Worm (Caenorhabditis elegans) whole organism, late embryonic: Measurements from ENCODE around the gene his-40.

Experiments used
- C08G9.2 ChIP-seq: sonication (generic microtip); optimal IDR thresholded peaks from 2 replicates; lab custom pipeline; 2016; ENCODE audit warnings: mild to moderate bottlenecking, missing genetic modification characterization, moderate library complexity, missing compliant biosample characterization
- F13H6.1 ChIP-seq: sonication (generic microtip); optimal IDR thresholded peaks from 2 replicates; lab custom pipeline; 2016; ENCODE audit warnings: missing genetic modification characterization, missing compliant biosample characterization
- T23F11.4 ChIP-seq: fragments of 200-800 bp; sonication (Bioruptor generic); optimal IDR thresholded peaks from 2 replicates; lab custom pipeline; 2018; ENCODE audit warnings: mild to moderate bottlenecking, missing genetic modification characterization, missing compliant biosample characterization
- ahr-1 ChIP-seq: sonication (generic microtip); optimal IDR thresholded peaks from 2 replicates; lab custom pipeline; 2016; ENCODE audit warnings: missing genetic modification characterization, missing compliant biosample characterization
- ama-1 ChIP-seq: fragments of 150-350 bp; optimal IDR thresholded peaks from 2 replicates; lab custom pipeline; 2014
- ceh-14 ChIP-seq: sonication (generic microtip); optimal IDR thresholded peaks from 2 replicates; lab custom pipeline; 2016; ENCODE audit warnings: missing genotype, missing genetic modification characterization, missing compliant biosample characterization
- ceh-18 ChIP-seq: sonication (generic microtip); optimal IDR thresholded peaks from 2 replicates; lab custom pipeline; 2016; ENCODE audit warnings: missing genetic modification characterization, missing compliant biosample characterization
- ceh-19 ChIP-seq: fragments of 200-800 bp; sonication (Bioruptor generic); optimal IDR thresholded peaks from 2 replicates; lab custom pipeline; 2018; ENCODE audit warnings: mild to moderate bottlenecking, missing genetic modification characterization, missing compliant biosample characterization
- ceh-24 ChIP-seq: sonication (generic microtip); optimal IDR thresholded peaks from 2 replicates; lab custom pipeline; 2016; ENCODE audit warnings: mild to moderate bottlenecking, missing genetic modification characterization, missing compliant biosample characterization
- ceh-30 ChIP-seq: fragments of 150-350 bp; optimal IDR thresholded peaks from 2 replicates; lab custom pipeline; 2014; ENCODE audit warnings: missing biosample characterization, missing genetic modification characterization
- ceh-31 ChIP-seq: sonication (generic microtip); optimal IDR thresholded peaks from 2 replicates; lab custom pipeline; 2016; ENCODE audit warnings: missing genetic modification characterization, missing compliant biosample characterization
- ceh-34 ChIP-seq: sonication (generic microtip); optimal IDR thresholded peaks from 2 replicates; lab custom pipeline; 2016; ENCODE audit warnings: mild to moderate bottlenecking, missing genetic modification characterization, missing compliant biosample characterization
- ceh-48 ChIP-seq: sonication (generic microtip); optimal IDR thresholded peaks from 2 replicates; lab custom pipeline; 2016; ENCODE audit warnings: missing genetic modification characterization, inconsistent platforms, missing compliant biosample characterization
- ceh-9 ChIP-seq: sonication (generic microtip); optimal IDR thresholded peaks from 2 replicates; lab custom pipeline; 2016; ENCODE audit warnings: mild to moderate bottlenecking, missing genetic modification characterization, inconsistent platforms, missing compliant biosample characterization
- dmd-4 ChIP-seq: sonication (generic microtip); optimal IDR thresholded peaks from 2 replicates; lab custom pipeline; 2016; ENCODE audit warnings: borderline replicate concordance, missing genetic modification characterization, missing compliant biosample characterization
- elt-2 ChIP-seq: sonication (generic microtip); optimal IDR thresholded peaks from 2 replicates; lab custom pipeline; 2016; ENCODE audit warnings: missing genetic modification reagents, missing genetic modification characterization, missing compliant biosample characterization
- elt-4 ChIP-seq: sonication (generic microtip); optimal IDR thresholded peaks from 2 replicates; lab custom pipeline; 2016; ENCODE audit warnings: missing genetic modification characterization, missing compliant biosample characterization
- ets-4 ChIP-seq: sonication (generic microtip); optimal IDR thresholded peaks from 2 replicates; lab custom pipeline; 2016; ENCODE audit warnings: missing genetic modification characterization, missing compliant biosample characterization
- fkh-10 ChIP-seq: fragments of 150-350 bp; optimal IDR thresholded peaks from 2 replicates; lab custom pipeline; 2014; ENCODE audit warnings: missing biosample characterization, missing genetic modification reagents, missing genetic modification characterization
- fkh-6 ChIP-seq: sonication (generic microtip); optimal IDR thresholded peaks from 2 replicates; lab custom pipeline; 2016; ENCODE audit warnings: missing genetic modification characterization, missing compliant biosample characterization
- hlh-13 ChIP-seq: fragments of 200-800 bp; sonication (Bioruptor generic); optimal IDR thresholded peaks from 2 replicates; lab custom pipeline; 2018; ENCODE audit warnings: mild to moderate bottlenecking, missing genetic modification characterization, missing compliant biosample characterization
- hlh-30 ChIP-seq: sonication (generic microtip); optimal IDR thresholded peaks from 2 replicates; lab custom pipeline; 2017; ENCODE audit warnings: antibody characterized with exemption, missing genetic modification characterization, missing compliant biosample characterization; ENCODE audit not compliant: insufficient read depth
- hlh-6 ChIP-seq: sonication (generic microtip); optimal IDR thresholded peaks from 2 replicates; lab custom pipeline; 2016; ENCODE audit warnings: missing genotype, missing genetic modification characterization, missing compliant biosample characterization
- hlh-8 ChIP-seq: sonication (generic microtip); optimal IDR thresholded peaks from 2 replicates; lab custom pipeline; 2016; ENCODE audit warnings: missing genotype, missing genetic modification characterization, missing compliant biosample characterization
- lim-6 ChIP-seq: sonication (generic microtip); optimal IDR thresholded peaks from 2 replicates; lab custom pipeline; 2016; ENCODE audit warnings: missing genetic modification characterization, missing compliant biosample characterization
- lin-11 ChIP-seq: fragments of 200-800 bp; sonication (Bioruptor generic); optimal IDR thresholded peaks from 2 replicates; lab custom pipeline; 2018; ENCODE audit warnings: mild to moderate bottlenecking, missing genetic modification characterization, missing compliant biosample characterization
- madf-2 ChIP-seq: sonication (generic microtip); optimal IDR thresholded peaks from 2 replicates; lab custom pipeline; 2017; ENCODE audit warnings: missing genetic modification characterization, missing compliant biosample characterization
- nfya-1 ChIP-seq: sonication (generic microtip); optimal IDR thresholded peaks from 2 replicates; lab custom pipeline; 2017; ENCODE audit warnings: missing genetic modification characterization, mild to moderate bottlenecking, missing compliant biosample characterization, antibody characterized with exemption, moderate library complexity
- odd-2 ChIP-seq: sonication (generic microtip); optimal IDR thresholded peaks from 2 replicates; lab custom pipeline; 2017; ENCODE audit warnings: antibody characterized with exemption, mild to moderate bottlenecking, missing genetic modification characterization, missing compliant biosample characterization
- pat-9 ChIP-seq: fragments of 200-800 bp; sonication (Bioruptor generic); optimal IDR thresholded peaks from 2 replicates; lab custom pipeline; 2018; ENCODE audit warnings: mild to moderate bottlenecking, missing genetic modification characterization, moderate library complexity, missing compliant biosample characterization
- pax-1 ChIP-seq: fragments of 150-350 bp; optimal IDR thresholded peaks from 2 replicates; lab custom pipeline; 2014; ENCODE audit warnings: missing biosample characterization, missing genetic modification characterization
- pqm-1 ChIP-seq: sonication (generic microtip); optimal IDR thresholded peaks from 2 replicates; lab custom pipeline; 2016; ENCODE audit warnings: missing genetic modification characterization, missing compliant biosample characterization
- pros-1 ChIP-seq: fragments of 150-350 bp; optimal IDR thresholded peaks from 2 replicates; lab custom pipeline; 2014; ENCODE audit warnings: missing biosample characterization, missing genetic modification reagents, missing genetic modification characterization
- ref-2 ChIP-seq: sonication (generic microtip); optimal IDR thresholded peaks from 2 replicates; lab custom pipeline; 2016; ENCODE audit warnings: missing genetic modification characterization, missing compliant biosample characterization
- sdc-2 ChIP-seq: sonication (generic microtip); optimal IDR thresholded peaks from 2 replicates; lab custom pipeline; 2016; ENCODE audit warnings: missing genotype, missing genetic modification characterization, missing compliant biosample characterization
- sox-2 ChIP-seq: fragments of 200-800 bp; sonication (Bioruptor generic); IDR thresholded peaks from 2 replicates; pipeline ENCODE4 v1.3.6; 2022; ENCODE audit warnings: missing genetic modification reagents, missing genetic modification characterization, missing compliant biosample characterization
- tbx-2 ChIP-seq: sonication (generic microtip); optimal IDR thresholded peaks from 2 replicates; lab custom pipeline; 2016; ENCODE audit warnings: missing genetic modification characterization, missing compliant biosample characterization
- tbx-7 ChIP-seq: sonication (generic microtip); optimal IDR thresholded peaks from 2 replicates; lab custom pipeline; 2016; ENCODE audit warnings: missing genotype, missing genetic modification characterization, missing compliant biosample characterization
- ttx-3 ChIP-seq: sonication (generic microtip); optimal IDR thresholded peaks from 2 replicates; lab custom pipeline; 2016; ENCODE audit warnings: missing genetic modification reagents, missing genetic modification characterization, missing compliant biosample characterization
- unc-42 ChIP-seq: sonication (generic microtip); optimal IDR thresholded peaks from 2 replicates; lab custom pipeline; 2016; ENCODE audit warnings: missing genotype, missing genetic modification characterization, missing compliant biosample characterization
- unc-55 ChIP-seq: sonication (generic microtip); optimal IDR thresholded peaks from 2 replicates; lab custom pipeline; 2017; ENCODE audit warnings: missing biosample characterization, missing genetic modification reagents, missing genetic modification characterization
- unc-86 ChIP-seq: sonication (generic microtip); optimal IDR thresholded peaks from 2 replicates; lab custom pipeline; 2016; ENCODE audit warnings: missing genetic modification characterization, missing compliant biosample characterization
- zip-5 ChIP-seq: sonication (generic microtip); optimal IDR thresholded peaks from 2 replicates; lab custom pipeline; 2016; ENCODE audit warnings: missing genetic modification characterization, missing compliant biosample characterization
- ztf-16 ChIP-seq: sonication (generic microtip); optimal IDR thresholded peaks from 2 replicates; lab custom pipeline; 2017; ENCODE audit warnings: missing genetic modification characterization, missing compliant biosample characterization

Gene his-40

ce11 chrX:7328065-7328564 is 18.2 kb downstream of the his-40 start:
- TF ChIP-seq unc-42 (tag; lab: Kevin White, UChicago) (peak; percentile 76), zip-5 (tag; lab: Kevin White, UChicago) (no peak), lim-6 (tag; lab: Kevin White, UChicago) (no peak), ceh-34 (tag; lab: Kevin White, UChicago) (no peak), ceh-30 (no peak), unc-86 (tag; lab: Kevin White, UChicago) (no peak), elt-4 (tag; lab: Kevin White, UChicago) (no peak), unc-55 (GFP tag; lab: Kevin White, UChicago) (no peak)
- TF ChIP-seq, all 69 proteins: peak for 1

DNA sequence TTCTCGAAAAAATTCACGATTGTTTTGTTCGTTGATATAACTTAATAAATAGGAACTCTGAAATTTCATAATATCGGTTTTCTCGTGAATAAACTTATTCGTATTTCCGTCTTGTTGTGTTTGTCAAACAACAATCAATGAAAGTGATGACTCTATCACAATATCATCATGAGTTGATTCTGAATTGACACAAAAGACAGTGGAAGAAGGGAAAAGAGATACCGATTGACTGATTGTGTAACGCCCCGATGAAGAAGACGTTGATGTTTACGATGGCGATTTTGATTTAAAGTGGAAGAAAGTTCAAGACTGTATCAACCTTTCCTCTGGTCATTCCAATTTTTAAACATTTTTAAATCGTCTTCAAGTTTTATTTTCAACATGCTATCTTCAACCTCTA is 19.7 kb downstream of the his-40 start, which contains the start of gene ttr-59:
TSS of gene ttr-59 (plus strand) at position 218 of the 400 bp plus-strand sequence.
- TF ChIP-seq tbx-2 (tag; lab: Kevin White, UChicago) = no peak
- TF ChIP-seq pax-1 (tag; lab: Kevin White, UChicago) = no peak
- TF ChIP-seq sdc-2 (tag; lab: Kevin White, UChicago) = no peak
- no peak for TF ChIP-seq ttx-3
- TF ChIP-seq hlh-6 = no peak
- TF ChIP-seq ets-4 (tag; lab: Kevin White, UChicago) = no peak
- no peak for TF ChIP-seq ceh-14 (tag; lab: Kevin White, UChicago)
- no peak for TF ChIP-seq pqm-1 (tag; lab: Kevin White, UChicago)
- no peak for TF ChIP-seq ceh-31 (tag; lab: Kevin White, UChicago)

- TF ChIP-seq ceh-18 (tag; lab: Kevin White, UChicago) = no peak
- no peak for TF ChIP-seq ceh-19 (GFP tag; lab: Kevin White, UChicago)
- TF ChIP-seq ref-2 (tag; lab: Kevin White, UChicago) = no peak
- TF ChIP-seq unc-86 (tag; lab: Kevin White, UChicago) = no peak
- TF ChIP-seq hlh-13 = no peak
- TF ChIP-seq ahr-1 (tag; lab: Kevin White, UChicago) = no peak
- no peak for TF ChIP-seq fkh-6 (tag; lab: Kevin White, UChicago)
- no peak for TF ChIP-seq zip-5 (tag; lab: Kevin White, UChicago)
- no peak for TF ChIP-seq ceh-24 (tag; lab: Kevin White, UChicago)
- no peak for TF ChIP-seq pros-1 (tag; lab: Kevin White, UChicago)
- no peak for TF ChIP-seq odd-2 (tag; lab: Kevin White, UChicago)
- TF ChIP-seq ceh-9 (tag; lab: Kevin White, UChicago) = no peak
- no peak for TF ChIP-seq ceh-30
- no peak for TF ChIP-seq tbx-7 (tag; lab: Kevin White, UChicago)
- TF ChIP-seq pax-1 (tag; lab: Kevin White, UChicago) = no peak
- TF ChIP-seq F13H6.1 = no peak
- TF ChIP-seq fkh-10 (GFP tag; lab: Kevin White, UChicago) = no peak
- TF ChIP-seq hlh-8 (tag; lab: Kevin White, UChicago) = no peak
- TF ChIP-seq, all 69 proteins: peak for 0
Measured at ce11 chrX:7330685-7331196, 20.8 kb downstream of the his-40 start, which contains the start of gene ttr-30. TSS of gene ttr-30 (plus strand) at chrX:7330949.

- TF ChIP-seq sdc-2 (tag; lab: Kevin White, UChicago) (peak; percentile 65), fkh-10 (GFP tag; lab: Kevin White, UChicago) (no peak), madf-2 (tag; lab: Kevin White, UChicago) (peak; percentile 51), pros-1 (tag; lab: Kevin White, UChicago) (peak; percentile 91), elt-2 (peak; percentile 62), ceh-18 (tag; lab: Kevin White, UChicago) (peak; percentile 88), hlh-30 (tag; lab: Kevin White, UChicago) (peak; percentile 100), nfya-1 (tag; lab: Kevin White, UChicago) (peak; percentile 90), lin-11 (tag; lab: Kevin White, UChicago) (no peak), ets-4 (tag; lab: Kevin White, UChicago) (no peak), pqm-1 (tag; lab: Kevin White, UChicago) (peak; percentile 63), ceh-14 (tag; lab: Kevin White, UChicago) (peak; percentile 41), ceh-24 (tag; lab: Kevin White, UChicago) (no peak), T23F11.4 (GFP tag; lab: Kevin White, UChicago) (no peak), lim-6 (tag; lab: Kevin White, UChicago) (no peak), ceh-34 (tag; lab: Kevin White, UChicago) (peak; percentile 63), dmd-4 (tag; lab: Kevin White, UChicago) (no peak), ahr-1 (tag; lab: Kevin White, UChicago) (peak; percentile 7), ceh-48 (tag; lab: Kevin White, UChicago) (peak; percentile 22), sox-2 (GFP tag; lab: Robert Waterston, UW) (peak; percentile 17; the same call in 1 of the 2 replicates), F13H6.1 (peak; percentile 74), ceh-9 (tag; lab: Kevin White, UChicago) (no peak), odd-2 (tag; lab: Kevin White, UChicago) (no peak), ztf-16 (tag; lab: Kevin White, UChicago) (no peak), ama-1 (lab: Kevin White, UChicago) (no peak), C08G9.2 (no peak), pat-9 (tag; lab: Kevin White, UChicago) (no peak)
Measured at ce11 chrX:7334302-7334724, 24.4 kb downstream of the his-40 start, which contains the start of gene epg-7. TSS of gene epg-7 (plus strand) at chrX:7334714.
